Worm (Caenorhabditis elegans) whole organism, L3 larva: ENCODE measurements around the gene dsl-6.
A peak's percentile ranks its signal among the peaks of the same experiment; 100 is the strongest.

ENCODE experiments used
- R02D3.7 ChIP-seq: fragments of 150-350 bp; optimal IDR thresholded peaks from 2 replicates; lab custom pipeline; 2014; ENCODE audit warnings: missing biosample characterization, missing genetic modification characterization
- ZK546.5 ChIP-seq: sonication (generic microtip); optimal IDR thresholded peaks from 2 replicates; lab custom pipeline; 2017; ENCODE audit warnings: missing biosample characterization, missing genetic modification characterization
- aly-2 ChIP-seq: fragments of 150-350 bp; optimal IDR thresholded peaks from 2 replicates; lab custom pipeline; 2014; ENCODE audit warnings: missing biosample characterization, missing genetic modification characterization
- ama-1 ChIP-seq: fragments of 150-350 bp; optimal IDR thresholded peaks from 2 replicates; lab custom pipeline; 2018
- ceh-16 ChIP-seq: sonication (generic microtip); optimal IDR thresholded peaks from 2 replicates; lab custom pipeline; 2017; ENCODE audit warnings: missing biosample characterization, missing genetic modification characterization
- ceh-82 ChIP-seq: fragments of 150-350 bp; optimal IDR thresholded peaks from 2 replicates; lab custom pipeline; 2014; ENCODE audit warnings: missing biosample characterization, missing genetic modification characterization
- egl-27 ChIP-seq: sonication (generic microtip); optimal IDR thresholded peaks from 4 replicates; lab custom pipeline; 2017; ENCODE audit warnings: missing biosample characterization, missing genetic modification reagents, missing genetic modification characterization
- egl-5 ChIP-seq: fragments of 150-350 bp; optimal IDR thresholded peaks from 2 replicates; lab custom pipeline; 2017; ENCODE audit warnings: missing biosample characterization, missing genetic modification reagents, missing genetic modification characterization, inconsistent platforms
- elt-1 ChIP-seq: fragments of 150-350 bp; optimal IDR thresholded peaks from 2 replicates; lab custom pipeline; 2014; ENCODE audit warnings: missing biosample characterization, missing genetic modification characterization
- elt-2 ChIP-seq: sonication (generic microtip); optimal IDR thresholded peaks from 2 replicates; lab custom pipeline; 2016; ENCODE audit warnings: missing genetic modification reagents, mild to moderate bottlenecking, missing genetic modification characterization, missing compliant biosample characterization
- eor-1 ChIP-seq, 2 experiments: fragments of 150-350 bp; optimal IDR thresholded peaks; 2 replicates each; lab custom pipeline; 2014 to 2018; ENCODE audit warnings: missing biosample characterization in 2 of 2, missing genetic modification characterization in 2 of 2
- fkh-2 ChIP-seq: fragments of 150-350 bp; optimal IDR thresholded peaks from 2 replicates; lab custom pipeline; 2014; ENCODE audit warnings: missing biosample characterization, missing genetic modification reagents, missing genetic modification characterization
- hmg-11 ChIP-seq: sonication (generic microtip); optimal IDR thresholded peaks from 2 replicates; lab custom pipeline; 2016; ENCODE audit warnings: missing genetic modification characterization, missing compliant biosample characterization
- jun-1 ChIP-seq: fragments of 150-350 bp; optimal IDR thresholded peaks from 2 replicates; lab custom pipeline; 2014; ENCODE audit warnings: missing biosample characterization, missing genetic modification reagents, missing genetic modification characterization
- lin-15B ChIP-seq: fragments of 150-350 bp; optimal IDR thresholded peaks from 2 replicates; lab custom pipeline; 2014; ENCODE audit warnings: missing biosample characterization, missing genetic modification characterization
- lin-39 ChIP-seq: fragments of 150-350 bp; optimal IDR thresholded peaks from 2 replicates; lab custom pipeline; 2018; ENCODE audit warnings: missing biosample characterization, missing genetic modification reagents, missing genetic modification characterization
- lsy-12 ChIP-seq: sonication (generic microtip); optimal IDR thresholded peaks from 2 replicates; lab custom pipeline; 2016; ENCODE audit warnings: mild to moderate bottlenecking, missing genetic modification characterization, missing compliant biosample characterization
- mdl-1 ChIP-seq: fragments of 150-350 bp; optimal IDR thresholded peaks from 2 replicates; lab custom pipeline; 2014; ENCODE audit warnings: missing biosample characterization, missing genetic modification characterization
- nfya-1 ChIP-seq: sonication (generic microtip); optimal IDR thresholded peaks from 2 replicates; lab custom pipeline; 2017; ENCODE audit warnings: missing genetic modification characterization, mild to moderate bottlenecking, missing compliant biosample characterization, antibody characterized with exemption, moderate library complexity; ENCODE audit not compliant: insufficient read depth
- nhr-11 ChIP-seq: fragments of 150-350 bp; optimal IDR thresholded peaks from 2 replicates; lab custom pipeline; 2014; ENCODE audit warnings: missing biosample characterization, missing genetic modification characterization
- nhr-12 ChIP-seq: fragments of 150-350 bp; optimal IDR thresholded peaks from 2 replicates; lab custom pipeline; 2014; ENCODE audit warnings: missing biosample characterization, missing genetic modification characterization
- nhr-23 ChIP-seq: fragments of 150-350 bp; optimal IDR thresholded peaks from 2 replicates; lab custom pipeline; 2014; ENCODE audit warnings: missing biosample characterization, missing genetic modification reagents, missing genetic modification characterization
- nhr-237 ChIP-seq: fragments of 150-350 bp; optimal IDR thresholded peaks from 2 replicates; lab custom pipeline; 2014; ENCODE audit warnings: missing biosample characterization, missing genetic modification characterization
- nhr-25 ChIP-seq: sonication (generic microtip); optimal IDR thresholded peaks from 2 replicates; lab custom pipeline; 2017; ENCODE audit warnings: missing biosample characterization, missing genetic modification characterization
- nhr-28 ChIP-seq: fragments of 150-350 bp; optimal IDR thresholded peaks from 2 replicates; lab custom pipeline; 2014; ENCODE audit warnings: missing biosample characterization, missing genetic modification characterization
- nhr-43 ChIP-seq: sonication (generic microtip); optimal IDR thresholded peaks from 2 replicates; lab custom pipeline; 2016; ENCODE audit warnings: mild to moderate bottlenecking, missing genetic modification characterization, missing compliant biosample characterization; ENCODE audit not compliant: poor library complexity, severe bottlenecking
- nhr-67 ChIP-seq: fragments of 150-350 bp; optimal IDR thresholded peaks from 2 replicates; lab custom pipeline; 2014; ENCODE audit warnings: missing biosample characterization, missing genetic modification characterization
- nhr-76 ChIP-seq: fragments of 150-350 bp; sonication (generic microtip); optimal IDR thresholded peaks from 5 replicates; lab custom pipeline; 2014; ENCODE audit warnings: missing biosample characterization, missing genetic modification characterization
- nhr-77 ChIP-seq: fragments of 150-350 bp; optimal IDR thresholded peaks from 2 replicates; lab custom pipeline; 2014; ENCODE audit warnings: missing biosample characterization, missing genetic modification characterization
- pha-4 ChIP-seq: fragments of 150-350 bp; optimal IDR thresholded peaks from 2 replicates; lab custom pipeline; 2014; ENCODE audit warnings: missing biosample characterization, missing genetic modification reagents, missing genetic modification characterization
- pqm-1 ChIP-seq: fragments of 150-350 bp; optimal IDR thresholded peaks from 2 replicates; lab custom pipeline; 2017; ENCODE audit warnings: missing biosample characterization, missing genetic modification characterization, inconsistent platforms
- sea-2 ChIP-seq: fragments of 150-350 bp; sonication (generic microtip); optimal IDR thresholded peaks from 4 replicates; lab custom pipeline; 2014; ENCODE audit warnings: missing biosample characterization, missing genetic modification reagents, missing genetic modification characterization
- skn-1 ChIP-seq: fragments of 150-350 bp; optimal IDR thresholded peaks from 2 replicates; lab custom pipeline; 2014; ENCODE audit warnings: missing biosample characterization, missing genetic modification characterization
- unc-62 ChIP-seq: fragments of 150-350 bp; sonication (generic microtip); optimal IDR thresholded peaks from 4 replicates; lab custom pipeline; 2014; ENCODE audit warnings: missing biosample characterization, missing genetic modification reagents, missing genetic modification characterization
- zag-1 ChIP-seq: fragments of 150-350 bp; optimal IDR thresholded peaks from 2 replicates; lab custom pipeline; 2014; ENCODE audit warnings: missing biosample characterization, missing genetic modification characterization
- ztf-11 ChIP-seq: fragments of 150-350 bp; optimal IDR thresholded peaks from 2 replicates; lab custom pipeline; 2014; ENCODE audit warnings: missing biosample characterization, missing genetic modification characterization
- ztf-4 ChIP-seq: fragments of 150-350 bp; optimal IDR thresholded peaks from 2 replicates; lab custom pipeline; 2014; ENCODE audit warnings: missing biosample characterization, missing genetic modification characterization

dsl-6 gene

DNA sequence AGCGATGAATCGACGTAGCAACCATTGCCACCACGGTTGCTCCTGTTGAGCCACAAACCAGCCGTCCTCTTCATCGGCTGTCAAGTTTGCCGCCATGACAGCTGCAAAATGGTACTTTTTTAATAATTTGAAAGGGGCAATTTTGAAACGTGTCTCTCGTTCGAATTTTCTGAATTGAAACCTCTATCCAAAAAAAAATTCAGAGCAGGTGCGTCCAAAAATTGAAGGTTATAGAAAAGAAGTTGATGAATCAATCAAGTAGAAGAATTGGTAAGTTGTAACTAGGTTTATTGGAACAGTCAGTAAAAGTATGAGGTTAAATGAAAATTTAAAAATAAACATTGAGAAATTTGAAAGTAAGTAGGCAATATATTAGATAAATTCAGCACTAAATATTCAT is 36.7 kb downstream of the dsl-6 start, which contains the start of gene T01G1.4:
Gene T01G1.4 (minus strand): TSS at position 101 of the 400 bp plus-strand sequence.
- TF ChIP-seq pha-4 (tag; lab: Kevin White, UChicago) (no peak), nhr-28 (no peak), nhr-67 (tag; lab: Kevin White, UChicago) (no peak), nhr-76 (tag; lab: Kevin White, UChicago) (no peak)

DNA sequence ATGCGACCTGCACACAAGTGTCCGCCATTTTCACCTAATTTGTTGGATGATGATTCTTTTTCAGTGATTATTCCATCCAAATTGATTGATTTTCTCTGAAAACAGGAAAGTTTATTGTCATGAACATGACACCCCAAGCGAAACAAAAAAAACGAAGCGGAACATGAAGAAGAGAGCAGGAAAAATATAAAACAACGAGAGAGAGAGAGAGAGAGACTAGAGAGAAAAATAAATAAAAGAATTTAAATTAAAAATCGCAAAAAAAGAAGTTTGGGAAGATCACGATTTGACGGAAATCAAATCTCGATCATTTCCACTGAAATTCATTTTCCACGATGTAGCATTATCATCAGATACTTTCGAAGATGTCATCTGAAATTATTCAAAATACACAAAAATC is 38.3 kb downstream of the dsl-6 start, which contains the start of gene klp-12:
Gene klp-12 (minus strand): TSS at position 101 of the 400 bp plus-strand sequence.
- TF ChIP-seq nhr-23 (no peak), skn-1 (no peak), ceh-82 (tag; lab: Kevin White, UChicago) (no peak), nfya-1 (tag; lab: Kevin White, UChicago) (no peak), aly-2 (tag; lab: Kevin White, UChicago) (no peak), ztf-11 (tag; lab: Kevin White, UChicago) (no peak), ama-1 (lab: Kevin White, UChicago) (no peak), nhr-67 (tag; lab: Kevin White, UChicago) (no peak), fkh-2 (tag; lab: Kevin White, UChicago) (no peak), ztf-4 (tag; lab: Kevin White, UChicago) (no peak), sea-2 (GFP tag; lab: Kevin White, UChicago) (no peak), egl-27 (no peak)

DNA sequence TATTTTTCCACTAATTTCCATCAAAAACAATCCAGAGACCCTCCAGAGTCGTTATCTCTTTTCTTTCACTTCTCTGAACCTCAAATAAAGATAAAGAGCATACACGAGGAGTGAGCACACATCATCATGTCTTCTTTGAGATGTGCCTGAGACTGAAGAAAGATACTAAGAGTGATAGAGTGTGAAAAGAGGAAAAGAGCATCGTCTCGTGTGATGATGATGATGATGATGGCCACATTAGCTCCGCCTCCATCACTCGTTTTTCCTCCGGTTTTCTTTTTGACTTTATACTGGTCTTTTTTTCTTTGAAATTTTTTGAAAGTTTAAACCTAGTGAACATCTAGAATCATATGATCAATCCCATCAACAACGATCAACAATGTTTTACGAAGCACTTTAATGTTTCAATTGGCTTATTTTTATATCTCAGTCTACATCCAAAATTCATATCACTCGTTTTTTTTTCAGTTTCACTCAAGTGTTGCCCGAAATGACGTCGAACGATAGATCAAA is 44.1 kb downstream of the dsl-6 start, which contains the start of gene T01G1.2:
Gene T01G1.2 (plus strand): TSS at position 463 of the 513 bp plus-strand sequence.
- peak; percentile 59 for TF ChIP-seq nfya-1 (tag; lab: Kevin White, UChicago)
- TF ChIP-seq nhr-77 (tag; lab: Kevin White, UChicago): no peak
- TF ChIP-seq hmg-11 (tag; lab: Kevin White, UChicago): peak; percentile 15
- peak; percentile 62 for TF ChIP-seq egl-5 (tag; lab: Kevin White, UChicago)
- TF ChIP-seq elt-1 (tag; lab: Kevin White, UChicago): peak; percentile 56
- TF ChIP-seq nhr-43 (tag; lab: Kevin White, UChicago): no peak
- peak; percentile 87 for TF ChIP-seq lin-39
- TF ChIP-seq skn-1: peak; percentile 29

DNA sequence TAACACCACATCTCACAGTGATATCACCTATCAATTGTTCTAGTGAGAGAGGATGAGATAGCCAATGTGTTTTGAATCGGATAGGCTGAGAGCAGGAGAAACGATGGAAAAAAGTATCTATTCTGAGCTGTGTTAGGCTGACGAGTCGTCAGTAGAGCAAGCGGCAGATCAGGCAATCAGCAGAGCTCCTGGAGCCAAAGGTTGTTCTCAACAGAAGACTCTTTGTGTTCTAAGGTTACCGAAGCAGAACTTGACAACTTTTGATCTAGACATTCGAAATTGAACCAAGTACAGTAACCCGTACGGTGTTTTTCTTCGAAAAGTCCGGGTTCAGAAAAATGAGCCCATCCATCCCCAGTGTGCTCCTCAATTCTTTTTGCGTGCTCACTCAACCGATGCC is 45.3 kb downstream of the dsl-6 start:
- TF ChIP-seq lin-15B (no peak), fkh-2 (tag; lab: Kevin White, UChicago) (no peak), skn-1 (no peak), nhr-11 (tag; lab: Kevin White, UChicago) (peak; percentile 8)

DNA sequence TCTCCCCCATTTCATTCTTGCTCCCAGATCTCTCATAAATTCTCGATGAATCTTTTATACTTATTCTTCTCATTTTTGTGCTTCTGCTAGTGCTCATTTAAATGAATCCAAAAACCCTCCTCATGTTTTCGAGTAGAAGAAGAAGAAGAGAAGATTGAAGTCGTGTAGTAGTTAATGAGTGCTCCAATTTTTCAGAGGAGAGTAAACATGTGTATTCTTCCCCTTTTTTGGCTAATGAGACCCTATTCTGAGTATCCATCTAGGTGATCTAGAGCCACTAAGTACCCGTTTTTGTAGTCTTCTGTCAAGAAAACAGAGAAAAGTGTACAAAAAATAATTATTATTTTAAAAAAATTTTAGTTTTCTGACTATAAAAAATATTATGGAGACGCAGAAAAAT is 46.6 kb downstream of the dsl-6 start:
- TF ChIP-seq unc-62 (GFP tag; lab: Kevin White, UChicago) (no peak), pha-4 (tag; lab: Kevin White, UChicago) (no peak), fkh-2 (tag; lab: Kevin White, UChicago) (no peak), ztf-11 (tag; lab: Kevin White, UChicago) (no peak), nhr-28 (no peak), R02D3.7 (no peak), ZK546.5 (tag; lab: Kevin White, UChicago) (no peak), zag-1 (no peak), sea-2 (GFP tag; lab: Kevin White, UChicago) (no peak), elt-2 (tag; lab: Kevin White, UChicago) (no peak), nhr-25 (tag; lab: Kevin White, UChicago) (no peak), mdl-1 (tag; lab: Kevin White, UChicago) (no peak), hmg-11 (tag; lab: Kevin White, UChicago) (no peak)
- TF ChIP-seq, all 47 proteins: peak for 0

DNA sequence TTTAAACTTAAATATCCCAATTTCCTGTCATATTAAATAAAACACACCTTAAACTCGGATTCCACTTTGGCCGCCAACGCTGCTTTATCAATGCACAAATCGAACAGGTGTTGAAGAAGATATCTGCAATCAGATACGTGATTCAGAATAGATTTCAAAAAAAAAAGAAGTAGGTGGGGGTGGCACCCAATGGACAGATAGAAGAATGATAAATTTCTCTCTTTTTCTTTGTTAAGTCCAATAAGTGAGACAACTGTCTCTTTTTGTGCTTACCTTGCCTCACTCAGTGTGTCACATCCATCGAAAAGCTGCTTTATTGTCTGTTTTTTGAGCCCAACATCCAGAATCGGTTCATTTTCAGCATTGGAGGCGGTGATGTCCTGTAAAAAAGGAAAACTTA is 47.3 kb downstream of the dsl-6 start:
- no peak for TF ChIP-seq sea-2 (GFP tag; lab: Kevin White, UChicago)
- TF ChIP-seq elt-2 (tag; lab: Kevin White, UChicago): no peak
- TF ChIP-seq lsy-12 (tag; lab: Kevin White, UChicago): no peak
- TF ChIP-seq nfya-1 (tag; lab: Kevin White, UChicago): peak; percentile 13
- TF ChIP-seq elt-1 (tag; lab: Kevin White, UChicago): no peak
- no peak for TF ChIP-seq ceh-16 (tag; lab: Kevin White, UChicago)
- TF ChIP-seq nhr-12: no peak
- no peak for TF ChIP-seq pqm-1 (tag; lab: Kevin White, UChicago)
- TF ChIP-seq eor-1 (tag; optimal IDR thresholded peaks at IDR 0.05; lab: Kevin White, UChicago): no peak
- no peak for TF ChIP-seq nhr-237 (tag; lab: Kevin White, UChicago)
- TF ChIP-seq lin-15B: no peak
- TF ChIP-seq fkh-2 (tag; lab: Kevin White, UChicago): no peak
- no peak for TF ChIP-seq jun-1 (tag; lab: Kevin White, UChicago)
- peak; percentile 29 for TF ChIP-seq lin-39
- TF ChIP-seq nhr-77 (tag; lab: Kevin White, UChicago): no peak
